Fruit fly (Drosophila melanogaster) whole organism, embryonic: ENCODE results near the gene CG12096.

Experiments
- Asciz ChIP-seq: fragments of 200-800 bp; sonication (Bioruptor generic); optimal IDR thresholded peaks from 2 replicates; lab custom pipeline; 2017; ENCODE audit warnings: missing biosample characterization, mild to moderate bottlenecking, missing genetic modification characterization, missing genetic modification reagents
- Awh ChIP-seq: fragments of 200-800 bp; sonication (Bioruptor generic); IDR thresholded peaks from 2 replicates; pipeline ENCODE4, ENCODE4 v1.3.6; 2022; ENCODE audit warnings: missing biosample characterization, missing genetic modification characterization
- Bteb2 ChIP-seq: fragments of 200-800 bp; sonication (Bioruptor generic); optimal IDR thresholded peaks from 2 replicates; lab custom pipeline; 2016; ENCODE audit warnings: missing biosample characterization, missing genetic modification characterization
- CG11247 ChIP-seq: fragments of 200-800 bp; sonication (Bioruptor generic); IDR thresholded peaks from 2 replicates; pipeline ENCODE4 v1.3.6; 2022; ENCODE audit warnings: missing biosample characterization, missing genetic modification characterization
- CG12155 ChIP-seq: fragments of 200-800 bp; sonication (Bioruptor generic); optimal IDR thresholded peaks from 3 replicates; lab custom pipeline; 2016; ENCODE audit warnings: missing biosample characterization, missing genetic modification characterization
- CG14014 ChIP-seq: fragments of 200-800 bp; sonication (Bioruptor generic); IDR thresholded peaks from 2 replicates; pipeline ENCODE4 v1.3.6; 2022; ENCODE audit warnings: missing biosample characterization, missing genetic modification characterization
- CG16813 ChIP-seq: fragments of 200-800 bp; sonication (Bioruptor generic); IDR thresholded peaks from 3 replicates; pipeline ENCODE4 v1.3.6; 2022; ENCODE audit warnings: missing biosample characterization, missing genetic modification characterization; ENCODE audit not compliant: partially characterized antibody
- CG17912 ChIP-seq: fragments of 200-800 bp; sonication (Bioruptor generic); optimal IDR thresholded peaks from 2 replicates; lab custom pipeline; 2018; ENCODE audit warnings: missing biosample characterization, mild to moderate bottlenecking, missing genetic modification characterization
- CG2889 ChIP-seq: fragments of 200-800 bp; sonication (Bioruptor generic); IDR thresholded peaks from 3 replicates; pipeline ENCODE4 v1.3.6; 2022; ENCODE audit warnings: missing biosample characterization, missing genetic modification characterization
- CG4707 ChIP-seq: fragments of 200-800 bp; sonication (Bioruptor generic); optimal IDR thresholded peaks from 2 replicates; lab custom pipeline; 2018; ENCODE audit warnings: missing biosample characterization, mild to moderate bottlenecking, missing genetic modification characterization, moderate library complexity
- CG5953 ChIP-seq: fragments of 200-800 bp; sonication (Bioruptor generic); IDR thresholded peaks from 2 replicates; pipeline ENCODE4 v1.3.6; 2022; ENCODE audit warnings: missing biosample characterization, missing genetic modification characterization
- CG6654 ChIP-seq: fragments of 200-800 bp; sonication (Bioruptor generic); optimal IDR thresholded peaks from 2 replicates; lab custom pipeline; 2017; ENCODE audit warnings: missing biosample characterization, mild to moderate bottlenecking, missing genetic modification characterization
- CG6854 ChIP-seq: fragments of 200-800 bp; sonication (Bioruptor generic); optimal IDR thresholded peaks from 3 replicates; lab custom pipeline; 2017; ENCODE audit warnings: missing biosample characterization, mild to moderate bottlenecking, missing genetic modification characterization
- CG7271 ChIP-seq: fragments of 200-800 bp; sonication (Bioruptor generic); optimal IDR thresholded peaks from 2 replicates; lab custom pipeline; 2018; ENCODE audit warnings: missing biosample characterization, mild to moderate bottlenecking, missing genetic modification characterization, moderate library complexity
- CG8290 ChIP-seq, 3 experiments: fragments of 200-800 bp; sonication (Bioruptor generic); optimal IDR thresholded peaks; 2 replicates each; lab custom pipeline; 2016 to 2019; ENCODE audit warnings: missing biosample characterization in 3 of 3, missing genetic modification characterization in 3 of 3, mild to moderate bottlenecking in 2 of 3, moderate library complexity in 1 of 3
- CG9797 ChIP-seq: fragments of 200-800 bp; sonication (Bioruptor generic); optimal IDR thresholded peaks from 3 replicates; lab custom pipeline; 2018; ENCODE audit warnings: missing biosample characterization, mild to moderate bottlenecking, missing genetic modification characterization
- Camta ChIP-seq: fragments of 200-800 bp; sonication (Bioruptor generic); optimal IDR thresholded peaks from 2 replicates; lab custom pipeline; 2016; ENCODE audit warnings: missing biosample characterization, missing genetic modification characterization
- D19B ChIP-seq: fragments of 200-800 bp; sonication (Bioruptor generic); optimal IDR thresholded peaks from 2 replicates; lab custom pipeline; 2017; ENCODE audit warnings: missing biosample characterization, mild to moderate bottlenecking, missing genetic modification characterization
- Dfd ChIP-seq, 2 experiments: fragments of >200 bp; optimal IDR thresholded peaks; 2 replicates each; lab custom pipeline; 2017; ENCODE audit warnings: missing biosample characterization in 2 of 2, missing genetic modification characterization in 2 of 2
- Dp ChIP-seq: fragments of 200-800 bp; sonication (Bioruptor generic); optimal IDR thresholded peaks from 2 replicates; lab custom pipeline; 2018; ENCODE audit warnings: missing biosample characterization, mild to moderate bottlenecking, missing genetic modification characterization, moderate library complexity
- Eip74EF ChIP-seq, 2 experiments: fragments of 200-800 bp in 1 of 2; fragments of >200 bp in 1 of 2; sonication (Bioruptor generic) in 1 of 2; optimal IDR thresholded peaks; 2 replicates each; lab custom pipeline; 2017 to 2019; ENCODE audit warnings: missing biosample characterization in 2 of 2, missing genetic modification characterization in 2 of 2, mild to moderate bottlenecking in 1 of 2, moderate library complexity in 1 of 2
- Gsc ChIP-seq: fragments of 200-800 bp; sonication (Bioruptor generic); IDR thresholded peaks from 2 replicates; pipeline ENCODE4 v1.3.6; 2022; ENCODE audit warnings: missing biosample characterization, missing genetic modification characterization
- HLH3B ChIP-seq: fragments of 200-800 bp; sonication (Bioruptor generic); IDR thresholded peaks from 2 replicates; pipeline ENCODE4 v1.3.6; 2022; ENCODE audit warnings: missing biosample characterization, missing genetic modification characterization
- HLH4C ChIP-seq: fragments of 200-800 bp; sonication (Bioruptor generic); IDR thresholded peaks from 3 replicates; pipeline ENCODE4 v1.3.6; 2022; ENCODE audit warnings: missing biosample characterization, missing genetic modification characterization; ENCODE audit not compliant: partially characterized antibody
- MTF-1 ChIP-seq: fragments of 200-800 bp; sonication (Bioruptor generic); optimal IDR thresholded peaks from 2 replicates; lab custom pipeline; 2018; ENCODE audit warnings: missing biosample characterization, mild to moderate bottlenecking, missing genetic modification characterization, borderline replicate concordance
- Optix ChIP-seq: fragments of 200-800 bp; sonication (Bioruptor generic); IDR thresholded peaks from 3 replicates; pipeline ENCODE4 v1.3.6; 2022; ENCODE audit warnings: missing biosample characterization, missing genetic modification characterization
- TFAM ChIP-seq: fragments of 200-800 bp; sonication (Bioruptor generic); optimal IDR thresholded peaks from 2 replicates; lab custom pipeline; 2017; ENCODE audit warnings: missing biosample characterization, missing genetic modification characterization, inconsistent platforms
- Tbp ChIP-seq: fragments of >200 bp; optimal IDR thresholded peaks from 2 replicates; lab custom pipeline; 2018; ENCODE audit warnings: missing biosample characterization, missing genetic modification characterization
- br ChIP-seq: fragments of >200 bp; optimal IDR thresholded peaks from 2 replicates; lab custom pipeline; 2017
- chn ChIP-seq: fragments of 200-800 bp; sonication (Bioruptor generic); optimal IDR thresholded peaks from 2 replicates; lab custom pipeline; 2016; ENCODE audit warnings: missing biosample characterization, missing genetic modification characterization
- ci ChIP-seq: fragments of 200-800 bp; sonication (Bioruptor generic); IDR thresholded peaks from 3 replicates; pipeline ENCODE4 v1.3.6; 2022; ENCODE audit warnings: missing biosample characterization, missing genetic modification characterization
- dan ChIP-seq: fragments of 200-800 bp; sonication (Bioruptor generic); IDR thresholded peaks from 2 replicates; pipeline ENCODE4 v1.3.6; 2022; ENCODE audit warnings: missing biosample characterization, missing genetic modification characterization
- dpn ChIP-seq, 2 experiments: fragments of 200-800 bp; sonication (Bioruptor generic); optimal IDR thresholded peaks; 3 replicates each; lab custom pipeline; 2016; ENCODE audit warnings: missing biosample characterization in 2 of 2, missing genetic modification characterization in 2 of 2
- emc ChIP-seq: fragments of 200-800 bp; sonication (Bioruptor generic); optimal IDR thresholded peaks from 2 replicates; lab custom pipeline; 2016; ENCODE audit warnings: missing biosample characterization, missing genetic modification characterization
- ems ChIP-seq: fragments of 200-800 bp; sonication (Bioruptor generic); optimal IDR thresholded peaks from 3 replicates; lab custom pipeline; 2016; ENCODE audit warnings: missing biosample characterization, missing genetic modification characterization
- fu2 ChIP-seq: fragments of 200-800 bp; sonication (Bioruptor generic); optimal IDR thresholded peaks from 2 replicates; lab custom pipeline; 2016; ENCODE audit warnings: missing biosample characterization, missing genetic modification characterization
- gcm ChIP-seq: fragments of 200-800 bp; sonication (Bioruptor generic); optimal IDR thresholded peaks from 2 replicates; lab custom pipeline; 2019; ENCODE audit warnings: missing biosample characterization, mild to moderate bottlenecking, missing genetic modification characterization, moderate library complexity
- gfzf ChIP-seq: fragments of 200-800 bp; sonication (Bioruptor generic); optimal IDR thresholded peaks from 2 replicates; lab custom pipeline; 2016; ENCODE audit warnings: missing biosample characterization, mild to moderate bottlenecking, missing genetic modification characterization, moderate library complexity
- gro ChIP-seq: fragments of 200-800 bp; sonication (Bioruptor generic); optimal IDR thresholded peaks from 2 replicates; lab custom pipeline; 2016; ENCODE audit warnings: missing biosample characterization, missing genetic modification characterization
- inv ChIP-seq: fragments of 200-800 bp; sonication (Bioruptor generic); IDR thresholded peaks from 2 replicates; pipeline ENCODE4 v1.3.6; 2022; ENCODE audit warnings: missing biosample characterization, missing genetic modification characterization; ENCODE audit not compliant: partially characterized antibody
- kay ChIP-seq: fragments of 200-800 bp; sonication (Bioruptor generic); optimal IDR thresholded peaks from 2 replicates; lab custom pipeline; 2016; ENCODE audit warnings: missing biosample characterization, missing genetic modification characterization
- lilli ChIP-seq: fragments of 200-800 bp; sonication (Bioruptor generic); optimal IDR thresholded peaks from 3 replicates; lab custom pipeline; 2016; ENCODE audit warnings: missing biosample characterization, missing genetic modification characterization
- mirr ChIP-seq: fragments of 200-800 bp; sonication (Bioruptor generic); optimal IDR thresholded peaks from 3 replicates; lab custom pipeline; 2018; ENCODE audit warnings: missing biosample characterization, mild to moderate bottlenecking, missing genetic modification characterization
- nerfin-1 ChIP-seq: fragments of 200-800 bp; sonication (Bioruptor generic); optimal IDR thresholded peaks from 3 replicates; lab custom pipeline; 2019; ENCODE audit warnings: missing biosample characterization, mild to moderate bottlenecking, missing genetic modification characterization, moderate library complexity
- pb ChIP-seq: fragments of 200-800 bp; sonication (Bioruptor generic); optimal IDR thresholded peaks from 3 replicates; lab custom pipeline; 2016; ENCODE audit warnings: missing biosample characterization, missing genetic modification characterization
- seq ChIP-seq: fragments of 200-800 bp; sonication (Bioruptor generic); IDR thresholded peaks from 2 replicates; pipeline ENCODE4 v1.3.6; 2022; ENCODE audit warnings: missing biosample characterization, missing genetic modification characterization
- sima ChIP-seq: fragments of 200-800 bp; sonication (Bioruptor generic); optimal IDR thresholded peaks from 2 replicates; lab custom pipeline; 2016; ENCODE audit warnings: missing biosample characterization, missing genetic modification characterization
- sob ChIP-seq: fragments of 200-800 bp; sonication (Bioruptor generic); IDR thresholded peaks from 2 replicates; pipeline ENCODE4 v1.3.6; 2022; ENCODE audit warnings: missing biosample characterization, missing genetic modification characterization
- stwl ChIP-seq: fragments of 200-800 bp; sonication (Bioruptor generic); optimal IDR thresholded peaks from 3 replicates; lab custom pipeline; 2018; ENCODE audit warnings: missing biosample characterization, mild to moderate bottlenecking, missing genetic modification characterization, moderate library complexity

The CG12096 gene

dm6 chrX:13127973-13128749 lies 31.2 kb upstream of the CG12096 start (continued):
- no peak for TF ChIP-seq Awh (GFP tag; lab: Robert Waterston, UW)
- no peak for TF ChIP-seq inv (GFP tag; lab: Robert Waterston, UW)
- no peak for TF ChIP-seq CG6654 (GFP tag; lab: Kevin White, UChicago)
- peak; percentile 6 for TF ChIP-seq CG4707 (GFP tag; lab: Kevin White, UChicago)
- TF ChIP-seq Dfd (GFP tag; optimal IDR thresholded peaks at IDR 0.05; lab: Kevin White, UChicago): peak in 1 of 2 experiments; percentile 51
- TF ChIP-seq gcm (GFP tag; lab: Kevin White, UChicago): no peak
- no peak for TF ChIP-seq dan (GFP tag; lab: Robert Waterston, UW)
- no peak for TF ChIP-seq CG17912 (GFP tag; lab: Kevin White, UChicago)
- TF ChIP-seq ci (GFP tag; lab: Robert Waterston, UW): peak; percentile 84
- TF ChIP-seq chn (GFP tag; lab: Kevin White, UChicago): peak; percentile 67
- no peak for TF ChIP-seq MTF-1 (GFP tag; lab: Kevin White, UChicago)
- TF ChIP-seq Tbp: no peak
- no peak for TF ChIP-seq Dp (GFP tag; lab: Kevin White, UChicago)
- TF ChIP-seq CG2889 (GFP tag; lab: Robert Waterston, UW): no peak
- TF ChIP-seq emc (GFP tag; lab: Kevin White, UChicago): no peak
- no peak for TF ChIP-seq gro
- TF ChIP-seq fu2: no peak
- TF ChIP-seq CG8290 (GFP tag; optimal IDR thresholded peaks at IDR 0.05; lab: Kevin White, UChicago): peak; percentile 67
- peak in 1 of 2 experiments; percentile 20 for TF ChIP-seq CG8290 (tag; optimal IDR thresholded peaks at IDR 0.05; lab: Kevin White, UChicago)
- no peak for TF ChIP-seq lilli
- peak; percentile 43 for TF ChIP-seq Camta (GFP tag; lab: Kevin White, UChicago)
- TF ChIP-seq CG14014 (GFP tag; lab: Robert Waterston, UW): peak; percentile 19; the same call in 1 of the 2 replicates
- TF ChIP-seq pb (GFP tag; lab: Kevin White, UChicago): peak; percentile 35
- TF ChIP-seq gfzf: no peak
- no peak for TF ChIP-seq TFAM (GFP tag; lab: Kevin White, UChicago)
- TF ChIP-seq D19B (GFP tag; lab: Kevin White, UChicago): no peak
- no peak for TF ChIP-seq Gsc (GFP tag; lab: Robert Waterston, UW)
- no peak for TF ChIP-seq CG9797 (GFP tag; lab: Kevin White, UChicago)
- TF ChIP-seq nerfin-1: no peak
- no peak for TF ChIP-seq CG12155 (GFP tag; lab: Kevin White, UChicago)
- no peak for TF ChIP-seq CG6854
- TF ChIP-seq ems (GFP tag; lab: Kevin White, UChicago): no peak
- no peak for TF ChIP-seq seq (GFP tag; lab: Robert Waterston, UW)
- TF ChIP-seq mirr: no peak
- peak; percentile 27; the same call in 1 of the 2 replicates for TF ChIP-seq HLH3B
- TF ChIP-seq Optix (GFP tag; lab: Robert Waterston, UW): 0 out of 3 replicates have a peak, but pooled peaks have one; percentile 37
- no peak for TF ChIP-seq Asciz (GFP tag; lab: Kevin White, UChicago)
- no peak for TF ChIP-seq CG11247 (GFP tag; lab: Robert Waterston, UW)
- peak; percentile 10 to 32 for TF ChIP-seq dpn (GFP tag; optimal IDR thresholded peaks at IDR 0.05; lab: Kevin White, UChicago)
- TF ChIP-seq HLH4C (GFP tag; lab: Robert Waterston, UW): no peak
- no peak for TF ChIP-seq CG7271
- TF ChIP-seq CG16813: no peak
- peak in 1 of 2 experiments; percentile 15 for TF ChIP-seq Eip74EF (GFP tag; optimal IDR thresholded peaks at IDR 0.05; lab: Kevin White, UChicago)
- TF ChIP-seq br: no peak
- TF ChIP-seq stwl (tag; lab: Kevin White, UChicago): peak; percentile 22
- TF ChIP-seq sima (GFP tag; lab: Kevin White, UChicago): no peak
- TF ChIP-seq sob (GFP tag; lab: Robert Waterston, UW): no peak
- no peak for TF ChIP-seq kay (GFP tag; lab: Kevin White, UChicago)
- TF ChIP-seq CG5953 (GFP tag; lab: Robert Waterston, UW): 0 out of 2 replicates have a peak, but pooled peaks have one; percentile 10
- no peak for TF ChIP-seq Bteb2
